Worm (Caenorhabditis elegans) whole organism, dauer: ENCODE results near the gene pigb-1.

Experiments
- unc-62 ChIP-seq: sonication (generic microtip); optimal IDR thresholded peaks from 2 replicates; lab custom pipeline; 2017; ENCODE audit warnings: missing biosample characterization, missing genetic modification reagents, missing genetic modification characterization

The pigb-1 gene

DNA sequence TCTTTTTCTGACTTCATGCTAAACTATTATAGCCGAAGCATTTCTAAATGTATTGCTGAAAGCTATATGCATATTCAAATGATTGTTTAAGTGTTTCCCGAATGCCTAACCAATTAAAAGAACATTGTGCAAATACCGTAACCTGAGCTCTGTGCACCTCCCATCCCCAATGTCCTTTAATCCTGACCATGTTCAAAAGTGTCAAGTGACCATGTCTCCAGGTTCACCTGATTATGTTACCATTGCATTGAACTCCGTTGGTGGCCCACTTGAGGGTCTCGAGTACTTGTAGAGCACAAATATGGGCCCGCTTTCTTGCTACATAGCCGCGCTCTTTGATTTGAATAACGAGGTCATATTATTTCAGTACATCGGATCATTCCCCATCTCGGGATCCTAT is 17.6 kb downstream of the pigb-1 start:
- no peak for TF ChIP-seq unc-62

DNA sequence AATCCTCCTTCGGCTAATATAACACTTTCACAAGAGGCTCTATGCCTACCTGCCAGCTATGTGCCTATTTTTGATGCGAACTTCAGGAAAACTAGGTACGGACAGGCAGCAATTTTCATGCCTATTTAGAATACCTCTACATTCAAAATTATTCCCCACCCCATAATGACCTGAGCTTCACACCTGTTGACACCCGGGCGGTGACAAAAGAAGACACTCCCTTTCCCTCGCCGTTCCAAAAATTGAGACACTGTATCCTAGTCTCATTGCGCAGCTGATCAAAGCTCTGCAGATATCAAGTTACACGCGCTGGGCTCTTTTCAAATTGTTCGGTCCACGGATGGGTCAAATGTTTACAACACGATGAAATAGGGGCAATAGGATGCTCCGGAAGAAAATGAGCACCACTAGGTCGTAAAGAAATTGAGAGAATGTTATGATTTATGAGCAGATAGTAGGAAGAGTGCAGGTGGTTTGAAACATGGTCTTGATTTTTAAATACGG is 18.4 kb downstream of the pigb-1 start:
- no peak for TF ChIP-seq unc-62

DNA sequence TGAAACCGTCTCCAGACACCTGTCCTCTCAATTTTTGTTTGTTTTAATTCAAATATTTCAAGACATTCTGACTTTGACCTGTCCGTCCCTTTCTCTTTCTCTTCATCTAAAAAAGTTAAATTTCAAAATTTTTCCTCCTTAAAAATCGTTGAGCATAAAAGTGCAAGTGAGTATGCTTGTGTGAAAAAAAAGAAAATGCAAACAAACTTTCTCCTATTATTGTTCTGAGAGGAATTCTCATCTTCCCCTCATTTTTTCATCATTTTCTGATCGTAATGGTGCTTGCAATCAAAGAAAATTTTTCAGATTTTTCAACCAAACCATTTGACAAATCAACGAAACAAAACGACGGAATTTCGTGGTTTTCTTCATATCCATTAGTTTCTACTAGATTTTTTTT is 24.0 kb downstream of the pigb-1 start, which contains the start of gene shc-2:
Gene shc-2 (plus strand): TSS at position 301 of the 400 bp plus-strand sequence.
- no peak for TF ChIP-seq unc-62

DNA sequence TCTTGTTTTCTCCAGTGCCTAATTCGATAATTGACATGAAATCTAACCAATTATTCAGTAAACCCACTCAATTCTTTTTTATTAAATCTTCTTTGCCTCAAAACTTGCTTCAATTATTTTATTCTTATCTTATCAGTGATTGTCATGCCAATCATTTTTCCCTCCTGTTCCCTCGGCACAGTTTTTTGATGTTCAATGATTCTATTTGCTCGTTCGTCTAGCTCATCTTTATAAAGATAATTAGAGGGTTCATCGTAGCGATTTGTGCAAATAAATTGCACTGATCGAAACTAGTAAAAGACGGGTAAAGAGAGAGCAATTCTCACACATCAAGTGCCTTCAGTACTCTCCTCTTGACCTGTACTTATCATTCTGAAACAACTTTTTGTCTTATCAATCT is 25.2 kb downstream of the pigb-1 start:
- TF ChIP-seq unc-62: no peak

DNA sequence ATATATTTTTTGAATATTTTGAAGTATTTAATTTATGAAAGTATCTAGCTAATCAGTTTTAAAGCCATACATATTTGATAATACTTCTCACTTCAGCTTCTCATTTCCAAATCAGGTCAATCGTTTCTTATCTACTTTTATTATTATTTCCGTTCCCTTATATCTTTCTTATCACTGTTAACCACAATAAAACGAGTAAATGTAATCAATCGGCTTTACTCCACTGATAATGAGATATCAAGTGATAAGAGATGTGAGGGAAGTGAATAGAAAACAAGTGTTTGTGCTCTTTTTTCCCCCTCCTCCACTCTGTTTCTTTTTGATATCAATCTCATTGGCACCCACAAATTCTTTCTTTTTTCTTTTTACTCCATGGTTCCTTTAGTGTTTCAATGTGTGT is 26.3 kb downstream of the pigb-1 start:
- TF ChIP-seq unc-62: no peak

DNA sequence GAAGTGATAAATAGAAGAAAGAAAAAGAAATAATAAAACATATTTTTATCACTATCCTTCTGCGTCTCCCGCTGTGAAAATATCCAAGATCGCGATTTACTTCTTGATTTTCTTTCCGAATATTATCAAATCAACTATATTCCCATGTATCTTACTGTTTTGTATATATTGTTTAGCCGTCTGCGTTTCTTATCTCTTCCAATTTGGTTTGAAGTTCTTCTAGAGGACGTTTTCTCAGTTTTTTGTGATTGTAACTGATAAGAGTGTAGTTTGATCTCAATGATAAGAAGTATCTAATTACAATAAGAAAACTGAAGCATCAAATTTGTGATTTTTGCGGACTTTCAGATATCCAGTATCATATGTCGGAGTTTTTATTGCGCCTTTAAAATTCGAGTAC is 32.2 kb downstream of the pigb-1 start:
- no peak for TF ChIP-seq unc-62

DNA sequence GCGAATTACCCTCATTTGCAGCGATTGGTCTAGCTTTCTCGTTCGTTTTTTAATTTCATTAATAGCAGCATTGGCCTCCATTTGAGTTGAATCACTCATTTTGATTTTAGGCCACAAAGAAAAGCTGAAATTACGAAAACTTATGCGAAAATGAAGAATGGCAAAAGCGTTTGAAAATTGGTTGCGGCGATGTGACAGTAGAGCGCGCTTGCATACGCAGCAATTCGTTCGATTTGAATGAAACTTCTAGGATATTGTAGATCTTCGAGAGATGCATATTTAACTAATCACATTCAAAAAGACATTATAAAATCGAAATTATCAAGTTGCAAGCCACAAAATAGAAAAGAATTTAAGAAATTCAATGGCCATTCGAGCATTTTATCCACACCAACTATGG is 33.2 kb downstream of the pigb-1 start, which contains the start of gene ulp-2:
Gene ulp-2 (minus strand): TSS at position 158 of the 400 bp plus-strand sequence.
- no peak for TF ChIP-seq unc-62

DNA sequence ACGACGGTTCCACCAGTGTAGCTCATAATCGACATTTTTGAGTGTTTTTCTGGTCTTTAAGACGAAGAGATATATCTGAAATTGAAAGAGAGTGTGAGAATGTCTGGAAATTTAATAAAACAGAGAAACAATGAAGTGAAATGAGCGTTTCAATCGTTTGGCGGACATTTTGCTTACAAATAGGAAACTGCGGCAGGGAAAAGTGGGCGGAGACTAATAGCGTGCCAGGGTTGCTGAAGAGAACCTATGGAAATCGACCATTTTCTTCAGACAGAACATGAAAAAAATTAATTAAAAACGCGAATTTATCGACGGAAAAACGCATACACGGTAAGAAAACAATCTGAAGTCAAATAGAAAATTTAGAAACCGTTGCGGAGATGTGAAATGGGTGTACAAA is 37.5 kb downstream of the pigb-1 start, which contains the start of gene pbs-3:
Gene pbs-3 (minus strand): TSS at position 75 of the 400 bp plus-strand sequence.
- no peak for TF ChIP-seq unc-62

DNA sequence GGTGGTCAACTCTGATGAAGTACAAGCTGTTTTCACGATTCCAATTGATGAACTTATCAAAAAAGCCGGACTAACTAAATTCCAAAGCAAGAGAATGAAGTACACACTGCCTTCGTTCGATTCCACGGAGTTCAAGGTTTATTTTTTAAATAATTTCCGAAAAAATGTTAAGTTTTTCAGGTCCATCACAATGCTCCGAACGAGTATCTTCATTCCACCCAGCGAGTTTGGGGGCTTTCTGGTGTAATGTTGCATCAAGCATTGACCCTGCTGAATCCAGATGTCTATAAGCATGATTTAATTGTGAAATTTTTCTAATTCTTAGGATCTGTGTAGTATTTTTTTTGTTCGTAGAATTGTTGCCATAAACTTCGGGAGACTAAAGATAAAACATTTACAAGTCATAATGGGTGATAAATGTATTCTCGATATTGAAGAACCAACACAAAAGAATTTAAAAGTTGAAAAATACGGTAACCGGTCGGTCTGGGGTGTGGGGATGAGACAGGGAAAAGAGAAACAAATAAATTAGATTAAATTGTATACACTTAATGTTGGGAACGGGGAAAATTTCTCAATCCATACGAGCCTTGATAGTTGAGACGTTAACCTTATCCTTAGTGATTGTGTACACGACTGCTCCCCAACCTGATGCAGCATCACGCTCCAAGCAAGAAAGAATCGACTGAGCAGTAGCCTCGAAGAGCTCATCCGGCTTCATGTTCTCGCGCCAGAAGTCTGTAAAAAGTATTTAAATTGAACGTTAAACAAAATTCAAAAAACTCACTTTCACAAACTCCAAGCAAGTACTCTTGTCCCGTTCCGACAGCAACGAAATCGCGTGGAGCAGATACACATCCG is 38.5 kb downstream of the pigb-1 start:
- TF ChIP-seq unc-62: no peak

DNA sequence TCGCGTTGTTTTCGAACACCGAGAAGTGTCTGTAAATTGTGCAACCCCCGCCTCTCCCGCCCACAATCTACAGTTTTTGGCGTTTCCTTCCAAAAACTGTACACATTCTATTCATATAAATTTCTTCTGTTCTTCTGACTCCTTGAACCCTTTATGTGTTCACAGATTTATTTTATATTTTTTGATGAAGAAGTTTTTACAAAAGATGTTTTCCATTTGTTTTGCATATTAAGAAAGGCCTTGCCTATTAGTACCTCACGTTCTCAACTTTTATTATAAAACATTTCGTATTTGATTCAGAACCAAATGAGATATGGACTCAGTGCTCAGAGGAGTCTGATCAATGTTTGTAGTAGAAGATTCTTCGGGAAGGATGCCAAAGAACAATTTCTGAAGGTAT is 39.6 kb downstream of the pigb-1 start, which contains the start of gene ndx-3:
Gene ndx-3 (plus strand): TSS at position 301 of the 400 bp plus-strand sequence.
- TF ChIP-seq unc-62: no peak

DNA sequence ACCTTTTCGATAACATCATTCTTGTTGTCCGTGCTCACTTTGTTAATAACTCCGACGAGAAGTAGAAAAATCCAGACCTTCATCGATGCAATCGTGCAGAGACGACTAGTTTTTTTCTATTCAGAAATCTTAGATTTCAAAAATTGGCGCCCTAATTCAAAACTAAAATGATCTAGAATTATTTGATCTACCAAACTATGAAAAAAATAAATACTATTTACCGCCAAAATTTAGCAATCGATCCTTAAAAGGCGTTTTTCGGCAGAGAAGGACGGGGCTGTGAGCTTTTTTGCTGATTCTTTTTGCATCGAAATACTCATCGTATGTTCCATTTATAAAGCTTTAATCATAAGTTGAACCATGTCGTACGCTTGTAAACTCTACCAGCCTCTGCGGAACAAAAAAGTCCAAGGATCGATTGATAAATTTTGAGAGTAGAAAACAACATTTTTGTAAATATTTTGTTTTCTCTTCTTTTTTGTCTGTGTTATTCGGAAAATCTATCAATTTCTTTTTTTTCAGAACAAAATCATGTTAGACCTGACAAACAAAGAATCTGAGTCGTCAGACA is 43.4 kb downstream of the pigb-1 start, which contains the start of the genes try-1 and zyg-12:
Gene try-1 (minus strand): TSS at position 148 of the 571 bp plus-strand sequence.
Gene zyg-12 (plus strand): TSS at position 521 of the 571 bp plus-strand sequence.
- TF ChIP-seq unc-62: no peak

DNA sequence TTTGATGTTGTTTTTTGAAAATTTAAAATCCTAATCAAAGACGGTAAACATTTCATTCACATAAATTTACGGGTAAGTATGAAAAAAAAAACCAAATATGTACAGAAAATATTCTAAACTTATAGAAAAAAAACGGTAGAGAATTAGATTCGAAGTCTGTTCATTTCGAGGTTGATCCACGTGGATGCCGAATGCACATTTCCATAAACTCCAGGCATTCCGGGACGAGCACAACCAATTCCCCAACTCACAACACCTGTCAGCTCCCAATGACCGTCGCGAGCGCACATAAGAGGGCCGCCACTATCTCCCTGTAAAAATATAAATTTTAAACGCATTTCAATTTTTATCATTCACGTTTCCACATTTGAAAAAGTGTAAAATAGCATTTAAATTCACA is 44.8 kb downstream of the pigb-1 start:
- TF ChIP-seq unc-62: no peak

DNA sequence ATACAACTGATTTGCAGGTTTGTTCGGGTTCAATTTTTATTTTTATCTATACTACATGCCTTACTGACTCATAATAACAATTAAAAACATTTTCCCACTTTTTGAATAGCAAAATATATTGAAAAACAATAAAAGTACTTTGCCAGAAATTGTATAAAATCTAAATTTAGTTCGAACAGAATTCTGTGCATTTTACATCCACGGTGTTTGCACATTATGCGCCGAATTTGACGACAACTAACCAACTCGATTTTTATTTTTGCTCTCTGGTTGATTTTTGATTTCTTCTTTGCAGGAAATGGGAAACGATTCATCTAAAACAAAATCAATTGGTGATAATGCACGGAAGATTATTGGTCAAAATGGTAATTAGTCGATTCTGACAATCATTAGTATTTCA is 46.1 kb downstream of the pigb-1 start:
- TF ChIP-seq unc-62: no peak

- TF ChIP-seq unc-62: no peak
Observed at ce11 chrII:4945695-4946094, 47.2 kb downstream of the pigb-1 start, which contains the start of the genes gldi-11 and ZK546.2. Gene gldi-11 (minus strand): TSS chrII:4945789. Gene ZK546.2 (plus strand): TSS chrII:4946027.

DNA sequence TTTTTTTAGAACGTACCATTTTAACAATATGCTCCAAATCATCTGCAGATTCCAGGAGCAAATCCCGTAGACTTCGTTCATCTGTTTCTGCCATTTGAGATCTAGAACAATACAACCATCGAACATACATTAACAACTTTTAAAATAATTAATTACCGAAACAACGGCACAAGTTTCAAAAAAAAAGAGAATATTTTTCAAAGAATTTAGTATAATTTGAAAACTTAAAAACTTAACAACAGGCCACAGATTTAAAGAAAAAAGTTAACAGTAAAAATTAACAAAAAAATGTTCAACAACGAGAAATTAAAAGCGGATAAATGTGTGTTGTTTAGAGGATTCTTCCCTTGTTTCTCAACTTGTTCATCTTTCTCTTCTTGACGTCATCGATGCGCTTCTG is 49.0 kb downstream of the pigb-1 start, which contains the start of gene mdt-4:
Gene mdt-4 (minus strand): TSS at position 101 of the 400 bp plus-strand sequence.
- no peak for TF ChIP-seq unc-62

ce11 chrII:4942829-4943228 is 50.0 kb downstream of the pigb-1 start:
- TF ChIP-seq unc-62: no peak

- no peak for TF ChIP-seq unc-62
Observed at ce11 chrII:4942397-4942796, 50.5 kb downstream of the pigb-1 start.
